Worm (Caenorhabditis elegans): ENCODE results near the gene Y73B3A.11.
"Not testable (repeated sequence)": the region's sequence is repeated elsewhere in the genome, so short reads cannot be mapped to it uniquely, and the experiment has no call there.

The Y73B3A.11 gene

DNA sequence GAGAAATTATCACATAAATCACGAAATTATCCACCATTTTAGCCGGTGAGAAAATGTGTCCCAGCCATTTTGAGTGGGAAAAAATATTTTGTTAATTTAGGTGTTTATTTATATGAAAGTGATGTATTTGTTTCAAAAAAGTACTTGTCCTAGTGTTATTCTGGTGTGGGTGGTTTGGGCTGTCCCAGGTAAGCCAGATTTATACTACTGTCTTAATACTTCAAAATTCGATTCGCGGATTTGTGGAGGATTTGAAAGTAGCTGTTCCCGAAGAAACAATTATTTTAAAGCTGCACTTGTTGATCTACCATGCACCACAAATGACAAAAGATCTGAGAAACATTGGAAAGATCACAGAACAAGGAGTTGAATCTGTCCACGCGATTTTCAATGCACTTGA is at the start of gene Y73B3A.11:
TSS of gene Y73B3A.11 (plus strand) at position 301 of the 400 bp plus-strand sequence.
- TF ChIP-seq F13H6.1 (tag; optimal IDR thresholded peaks at IDR 0.05): no peak
- TF ChIP-seq ceh-82 (tag; optimal IDR thresholded peaks at IDR 0.05): no peak
- TF ChIP-seq lin-39 (tag; optimal IDR thresholded peaks at IDR 0.05): no peak
- TF ChIP-seq ceh-16 (tag; optimal IDR thresholded peaks at IDR 0.05): no peak
- TF ChIP-seq nhr-25 (tag; optimal IDR thresholded peaks at IDR 0.05): no peak

DNA sequence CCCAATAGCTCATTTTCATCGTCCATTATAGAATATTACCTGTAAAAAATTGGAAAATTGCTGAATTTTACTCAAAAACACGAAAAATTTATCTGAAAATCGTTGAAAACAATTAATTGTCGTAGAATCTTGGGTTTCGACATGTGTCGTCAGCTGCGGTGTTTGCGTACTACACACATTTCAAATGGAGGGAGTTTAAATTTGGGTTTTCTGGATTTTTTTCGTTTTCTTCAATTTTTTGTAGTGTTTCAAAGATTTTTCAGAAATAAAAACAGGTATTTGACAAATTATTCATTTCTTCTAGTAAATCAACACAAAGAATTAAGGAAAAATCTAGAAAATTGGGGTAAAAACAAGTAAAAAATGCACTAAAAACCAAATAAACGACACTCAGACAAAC is 43.2 kb upstream of the Y73B3A.11 start, which contains the start of gene Y73B3A.4:
TSS of gene Y73B3A.4 (minus strand) at position 41 of the 400 bp plus-strand sequence.
- peak; percentile 28 for TF ChIP-seq gmeb-1 (tag; optimal IDR thresholded peaks at IDR 0.05)

DNA sequence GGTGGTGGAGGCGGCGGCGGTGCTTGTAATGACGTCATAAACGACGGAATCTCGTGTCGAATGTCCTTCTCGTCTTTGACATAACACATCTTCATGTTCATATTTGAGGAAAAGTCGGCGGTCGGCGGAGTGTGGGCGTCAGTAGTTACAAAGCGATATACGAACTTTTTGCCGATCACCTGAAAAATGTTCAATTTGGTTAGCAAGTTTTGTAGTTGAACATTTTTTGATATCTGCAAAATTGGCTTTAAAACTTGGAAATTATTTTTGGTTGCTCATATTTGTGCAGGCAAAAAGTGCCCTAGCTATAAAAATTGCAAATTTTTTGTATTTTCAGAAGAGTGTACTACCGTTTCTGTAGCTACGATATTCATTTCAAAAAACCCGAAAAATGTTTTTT is 39.0 kb upstream of the Y73B3A.11 start, which contains the start of gene elk-2:
TSS of gene elk-2 (minus strand) at position 101 of the 400 bp plus-strand sequence.
- not testable (repeated sequence) for TF ChIP-seq nhr-12 (tag; optimal IDR thresholded peaks at IDR 0.05); unc-55 (GFP tag; optimal IDR thresholded peaks at IDR 0.05); gmeb-1 (tag; optimal IDR thresholded peaks at IDR 0.05)

DNA sequence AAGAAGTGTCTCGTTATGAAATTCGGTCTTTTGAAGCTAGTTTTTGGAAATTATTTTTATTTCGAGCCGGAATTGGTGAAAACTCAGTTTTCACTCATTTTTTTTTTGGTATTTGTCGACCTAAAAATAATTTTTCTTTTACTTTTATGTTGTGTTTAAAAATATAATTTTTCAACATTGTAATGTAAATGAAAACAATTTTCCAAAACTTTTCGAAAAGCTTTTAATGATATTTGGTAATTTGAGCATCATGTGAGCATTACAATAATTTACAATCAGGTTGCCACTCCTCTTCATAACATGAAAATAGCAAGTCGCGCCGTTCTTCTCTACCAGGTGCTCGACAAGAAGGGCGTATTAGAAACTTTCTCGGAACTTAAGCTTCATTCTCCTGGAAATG is 33.5 kb upstream of the Y73B3A.11 start, which contains the start of gene fbxa-221:
TSS of gene fbxa-221 (plus strand) at position 301 of the 400 bp plus-strand sequence.
- not testable (repeated sequence) for TF ChIP-seq zag-1 (tag; optimal IDR thresholded peaks at IDR 0.05); sem-4 (tag; optimal IDR thresholded peaks at IDR 0.05); blmp-1 (tag; optimal IDR thresholded peaks at IDR 0.05; ENCODE audit: insufficient read depth)

DNA sequence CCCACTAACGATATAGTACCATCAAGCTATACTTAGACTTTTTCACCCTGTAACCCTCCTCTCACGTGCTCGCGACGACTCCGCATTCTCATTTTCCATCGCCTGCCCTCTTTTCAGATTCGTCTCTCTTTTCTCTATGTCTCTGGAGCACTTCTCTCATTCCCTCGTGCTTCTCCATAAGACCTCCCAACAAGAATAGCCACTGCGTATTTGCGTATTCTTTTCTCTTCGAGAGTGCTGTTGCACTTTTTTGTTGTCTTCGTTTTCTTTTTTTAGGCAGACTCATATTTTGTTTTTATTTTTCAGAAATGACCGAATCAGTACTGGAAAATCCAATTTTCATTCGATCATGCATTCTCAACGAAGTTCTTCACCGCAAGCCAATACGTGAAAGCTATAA is 30.8 kb upstream of the Y73B3A.11 start, which contains the start of gene fbxa-222:
TSS of gene fbxa-222 (plus strand) at position 301 of the 400 bp plus-strand sequence.
- TF ChIP-seq elt-3 (tag; optimal IDR thresholded peaks at IDR 0.05) (no peak), unc-55 (GFP tag; optimal IDR thresholded peaks at IDR 0.05) (no peak), ztf-4 (tag; optimal IDR thresholded peaks at IDR 0.05) (no peak), mab-5 (tag; optimal IDR thresholded peaks at IDR 0.05) (no peak), gmeb-1 (tag; optimal IDR thresholded peaks at IDR 0.05) (no peak), Y55F3AM.14 (GFP tag; optimal IDR thresholded peaks at IDR 0.05) (no peak), dmd-4 (tag; optimal IDR thresholded peaks at IDR 0.05) (no peak), nhr-23 (tag; optimal IDR thresholded peaks at IDR 0.05) (no peak), R02D3.7 (tag; optimal IDR thresholded peaks at IDR 0.05) (no peak), peb-1 (tag; optimal IDR thresholded peaks at IDR 0.05) (no peak), egl-27 (tag; optimal IDR thresholded peaks at IDR 0.05) (no peak), ztf-11 (tag; optimal IDR thresholded peaks at IDR 0.05) (no peak), blmp-1 (tag; optimal IDR thresholded peaks at IDR 0.05; ENCODE audit: insufficient read depth) (no peak), ZK546.5 (tag; optimal IDR thresholded peaks at IDR 0.05) (no peak)

DNA sequence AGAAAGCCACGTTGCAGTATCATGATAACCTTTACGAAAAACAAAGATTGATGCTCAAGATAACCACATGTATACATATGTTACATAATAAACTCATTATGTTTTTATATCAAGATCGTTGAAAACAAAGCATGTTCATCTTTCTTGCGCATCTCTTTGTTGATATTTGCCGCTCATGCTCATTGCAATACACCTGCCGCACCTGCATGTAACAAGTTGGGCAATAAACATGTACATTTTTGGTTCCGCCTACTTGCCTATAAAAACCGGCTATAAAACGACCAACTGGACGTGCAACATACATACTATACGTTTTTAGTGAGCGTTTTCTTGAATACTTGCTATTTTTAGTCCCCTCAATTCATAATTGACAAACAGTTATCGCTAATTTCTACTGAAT is 28.6 kb upstream of the Y73B3A.11 start, which contains the start of gene fbxa-16:
TSS of gene fbxa-16 (plus strand) at position 301 of the 400 bp plus-strand sequence.
- not testable (repeated sequence) for TF ChIP-seq nhr-237, gmeb-1, sem-4 (tag; optimal IDR thresholded peaks at IDR 0.05)

DNA sequence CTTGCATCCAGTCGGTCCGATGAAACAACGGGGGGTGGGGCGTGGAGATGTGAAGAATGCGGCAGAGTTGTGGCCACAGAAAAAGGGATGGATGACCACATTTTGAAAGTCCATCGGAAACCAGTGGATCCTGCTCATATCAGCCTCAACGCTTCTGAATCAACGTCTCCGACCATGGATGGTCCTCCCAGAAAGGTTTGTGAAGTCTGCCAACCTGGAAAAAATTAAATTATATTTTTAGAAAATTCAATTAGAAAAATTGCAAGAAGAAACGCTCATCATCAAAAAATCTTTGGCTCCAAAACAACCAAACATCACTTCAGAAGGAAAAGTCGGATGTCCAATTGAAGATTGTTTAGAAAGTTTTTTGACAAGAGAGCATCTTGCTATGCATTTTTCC is 6.8 kb upstream of the Y73B3A.11 start, which contains the start of gene Y73B3A.8:
TSS of gene Y73B3A.8 (minus strand) at position 101 of the 400 bp plus-strand sequence.
- TF ChIP-seq aly-2 (tag; optimal IDR thresholded peaks at IDR 0.05): no peak
- no peak for TF ChIP-seq ztf-11 (tag; optimal IDR thresholded peaks at IDR 0.05)
- TF ChIP-seq Y55F3AM.14 (GFP tag; optimal IDR thresholded peaks at IDR 0.05): no peak
- no peak for TF ChIP-seq nhr-12 (tag; optimal IDR thresholded peaks at IDR 0.05)
- no peak for TF ChIP-seq nhr-21 (tag; optimal IDR thresholded peaks at IDR 0.05)
- TF ChIP-seq sma-3 (GFP tag; optimal IDR thresholded peaks at IDR 0.05): no peak
- TF ChIP-seq nhr-25 (tag; optimal IDR thresholded peaks at IDR 0.05): no peak
- no peak for TF ChIP-seq nhr-10 (tag; optimal IDR thresholded peaks at IDR 0.05)
- TF ChIP-seq nhr-23 (tag; optimal IDR thresholded peaks at IDR 0.05): no peak
- no peak for TF ChIP-seq sma-9 (GFP tag; optimal IDR thresholded peaks at IDR 0.05)
- TF ChIP-seq sma-9 (tag; optimal IDR thresholded peaks at IDR 0.05): no peak
- TF ChIP-seq snpc-4 (tag; optimal IDR thresholded peaks at IDR 0.05): no peak
- no peak for TF ChIP-seq ztf-1 (GFP tag; conservative IDR thresholded peaks at IDR 0.05)
- TF ChIP-seq lin-11 (tag; optimal IDR thresholded peaks at IDR 0.05): no peak
- TF ChIP-seq egl-27 (tag; optimal IDR thresholded peaks at IDR 0.05): no peak
- no peak for TF ChIP-seq mab-5 (tag; optimal IDR thresholded peaks at IDR 0.05)
- TF ChIP-seq mbf-1 (tag; optimal IDR thresholded peaks at IDR 0.05): no peak
- TF ChIP-seq nhr-77 (tag; optimal IDR thresholded peaks at IDR 0.05): no peak

Data from whole organism, L2 larva.